Fruit fly (Drosophila melanogaster): ENCODE data around the gene Tsp86D.
A peak's percentile ranks its signal among the peaks of the same experiment; 100 is the strongest.

dm6 chr3R:10886462-10887315 lies 18.2 kb downstream of the Tsp86D start:
- TF ChIP-seq CG11617 (GFP tag; optimal IDR thresholded peaks at IDR 0.05) (peak; percentile 97), Clk (GFP tag; optimal IDR thresholded peaks at IDR 0.05) (peak; percentile 88), Hr96 (GFP tag; optimal IDR thresholded peaks at IDR 0.05) (peak; percentile 92), CG7101 (tag; optimal IDR thresholded peaks at IDR 0.05) (peak; percentile 95)
